Worm (Caenorhabditis elegans): ENCODE results near the gene T06D4.6.

DNA sequence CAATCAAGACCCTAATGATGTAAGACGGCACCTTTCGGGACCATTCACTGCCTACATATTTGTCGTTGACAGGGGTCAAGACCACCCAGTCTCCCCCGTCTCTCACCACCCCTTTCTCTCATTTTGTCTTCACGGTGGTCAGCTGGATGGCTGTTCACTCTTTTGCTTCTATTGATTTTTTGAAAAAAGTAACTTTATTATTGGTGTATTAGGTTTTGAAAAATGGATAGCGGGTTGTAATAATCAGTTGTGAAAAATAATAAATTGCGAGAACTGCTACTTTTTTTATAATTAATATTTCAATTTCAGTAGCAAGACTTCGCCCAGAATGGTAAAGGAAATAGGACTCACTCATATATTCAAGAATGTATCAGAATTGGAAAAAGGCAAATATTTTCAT lies 10.6 kb downstream of the T06D4.6 start, which contains the start of gene bath-9:
- TF ChIP-seq him-1 (tag; optimal IDR thresholded peaks at IDR 0.05) = no peak
- TF ChIP-seq dao-5 (tag; optimal IDR thresholded peaks at IDR 0.05) = no peak
- no peak for TF ChIP-seq W03F9.2 (tag; optimal IDR thresholded peaks at IDR 0.05)
